Fruit fly (Drosophila melanogaster): ENCODE measurements around the gene CG34109.

Gene CG34109

dm6 chr2L:10057236-10057635 is 36.7 kb upstream of the CG34109 start (continued):
- TF ChIP-seq pan (optimal IDR thresholded peaks at IDR 0.05) (no peak), pan (GFP tag; optimal IDR thresholded peaks at IDR 0.05 in 1 of 2, IDR thresholded peaks at IDR 0.05 in 1 of 2) (peak in 1 of 2 experiments; percentile 71), CG16815 (GFP tag; optimal IDR thresholded peaks at IDR 0.05) (peak; percentile 74), CG4282 (GFP tag; optimal IDR thresholded peaks at IDR 0.05) (peak; percentile 13), CG1792 (GFP tag; optimal IDR thresholded peaks at IDR 0.05) (peak; percentile 35), Doc2 (GFP tag; IDR thresholded peaks at IDR 0.05) (no peak), hkb (optimal IDR thresholded peaks at IDR 0.05) (no peak), hkb (GFP tag; IDR thresholded peaks at IDR 0.05) (peak; percentile 79), CG17829 (tag; optimal IDR thresholded peaks at IDR 0.05) (peak; percentile 77), CG10267 (tag; optimal IDR thresholded peaks at IDR 0.05) (peak; percentile 64), CG14667 (GFP tag; IDR thresholded peaks at IDR 0.05) (peak; percentile 80), Stat92E (GFP tag; optimal IDR thresholded peaks at IDR 0.05) (no peak), wdn (GFP tag; IDR thresholded peaks at IDR 0.05) (0 out of 2 replicates have a peak, but pooled peaks have one; percentile 34), nerfin-2 (GFP tag; IDR thresholded peaks at IDR 0.05; ENCODE audit: partially characterized antibody) (no peak), Hr3 (GFP tag; optimal IDR thresholded peaks at IDR 0.05) (peak; percentile 49), CG12219 (GFP tag; optimal IDR thresholded peaks at IDR 0.05) (peak; percentile 65), sisA (GFP tag; IDR thresholded peaks at IDR 0.05) (peak; percentile 80), h (optimal IDR thresholded peaks at IDR 0.05) (no peak), CG8290 (GFP tag; optimal IDR thresholded peaks at IDR 0.05) (no peak), CG8290 (tag; optimal IDR thresholded peaks at IDR 0.05) (peak in 1 of 2 experiments; percentile 77), fd64A (GFP tag; optimal IDR thresholded peaks at IDR 0.05) (peak; percentile 34), Lim3 (GFP tag; IDR thresholded peaks at IDR 0.05) (no peak), CG11695 (GFP tag; IDR thresholded peaks at IDR 0.05) (peak; percentile 70; the same call in 2 of the 3 replicates), sc (optimal IDR thresholded peaks at IDR 0.05) (no peak), sc (GFP tag; optimal IDR thresholded peaks at IDR 0.05) (peak; percentile 55), CG2120 (GFP tag; optimal IDR thresholded peaks at IDR 0.05) (peak; percentile 46), Spps (tag; optimal IDR thresholded peaks at IDR 0.05) (peak; percentile 65), CG9817 (tag; optimal IDR thresholded peaks at IDR 0.05) (no peak), Doc3 (GFP tag; IDR thresholded peaks at IDR 0.05; ENCODE audit: partially characterized antibody) (no peak), CG32767 (GFP tag; IDR thresholded peaks at IDR 0.05) (peak; percentile 67), ro (GFP tag; IDR thresholded peaks at IDR 0.05) (peak; percentile 69), dmrt99B (tag; optimal IDR thresholded peaks at IDR 0.05) (peak; percentile 79), CG14050 (GFP tag; IDR thresholded peaks at IDR 0.05) (peak; percentile 64; the same call in 2 of the 3 replicates), lbe (GFP tag; optimal IDR thresholded peaks at IDR 0.05) (peak; percentile 88), Oli (tag; optimal IDR thresholded peaks at IDR 0.05) (peak; percentile 73), prd (optimal IDR thresholded peaks at IDR 0.05) (no peak), prd (GFP tag; IDR thresholded peaks at IDR 0.05) (peak; percentile 93), danr (GFP tag; IDR thresholded peaks at IDR 0.05) (peak; percentile 48; the same call in 1 of the 2 replicates), sens (GFP tag) (peak; percentile 96), Hr39 (optimal IDR thresholded peaks at IDR 0.05) (no peak), Lhr (GFP tag; optimal IDR thresholded peaks at IDR 0.05) (peak; percentile 21), stwl (tag; optimal IDR thresholded peaks at IDR 0.05) (peak; percentile 13), CG4730 (GFP tag; IDR thresholded peaks at IDR 0.05) (peak; percentile 76), hb (GFP tag; IDR thresholded peaks at IDR 0.05; ENCODE audit: partially characterized antibody) (no peak), pb (GFP tag; optimal IDR thresholded peaks at IDR 0.05) (peak; percentile 18), dati (GFP tag; IDR thresholded peaks at IDR 0.05) (peak; percentile 77), maf-S (GFP tag; optimal IDR thresholded peaks at IDR 0.05) (peak; percentile 41), nerfin-1 (tag; optimal IDR thresholded peaks at IDR 0.05) (no peak), CG33557 (GFP tag; optimal IDR thresholded peaks at IDR 0.05) (peak; percentile 9), CG34376 (GFP tag; optimal IDR thresholded peaks at IDR 0.05) (no peak), bowl (GFP tag; IDR thresholded peaks at IDR 0.05) (no peak), ewg (GFP tag; optimal IDR thresholded peaks at IDR 0.05) (peak; percentile 50), hth (optimal IDR thresholded peaks at IDR 0.05) (no peak), en (GFP tag; optimal IDR thresholded peaks at IDR 0.05) (peak; percentile 68)
